Fruit fly (Drosophila melanogaster): ENCODE measurements around the gene Mnt.

DNA sequence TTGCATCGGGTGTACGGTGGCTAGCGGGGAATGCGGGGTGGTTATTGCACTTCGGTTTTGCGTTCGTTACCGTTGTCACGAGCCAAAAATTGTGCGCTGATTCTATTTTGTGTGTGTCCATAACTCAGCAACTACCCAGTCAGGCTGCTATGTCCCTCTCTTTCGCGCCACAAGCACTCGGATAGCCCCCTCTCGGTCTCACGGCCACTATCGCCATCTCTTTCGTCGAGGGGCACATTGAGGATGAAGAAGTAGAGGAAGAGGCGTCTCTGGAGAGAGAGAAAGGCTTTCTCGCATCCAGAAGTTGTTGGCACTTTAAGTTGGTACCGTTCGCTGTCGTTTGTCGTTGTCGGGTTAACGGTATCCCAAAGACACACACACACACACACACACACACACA, 66.2 kb downstream of the Mnt start:
- TF ChIP-seq Pif1A (GFP tag; optimal IDR thresholded peaks at IDR 0.05) (no peak), CG13204 (GFP tag; optimal IDR thresholded peaks at IDR 0.05) (no peak), CG8301 (tag; optimal IDR thresholded peaks at IDR 0.05) (no peak), CG4496 (GFP tag; IDR thresholded peaks at IDR 0.05) (no peak), EcR (GFP tag; optimal IDR thresholded peaks at IDR 0.05) (no peak), CG12605 (GFP tag; IDR thresholded peaks at IDR 0.05) (no peak), CG32121 (GFP tag; IDR thresholded peaks at IDR 0.05) (no peak), CG9948 (tag; optimal IDR thresholded peaks at IDR 0.05) (no peak), rn (GFP tag; IDR thresholded peaks at IDR 0.05) (no peak), fd96Ca (GFP tag; IDR thresholded peaks at IDR 0.05) (no peak), D1 (tag; optimal IDR thresholded peaks at IDR 0.05) (no peak), Pif1B (GFP tag; optimal IDR thresholded peaks at IDR 0.05) (no peak), Snoo (tag; optimal IDR thresholded peaks at IDR 0.05) (no peak), CG8159 (tag; optimal IDR thresholded peaks at IDR 0.05) (no peak)

All from whole organism, pupa.